Fruit fly (Drosophila melanogaster) ovary, adult (tissue): ENCODE measurements around the gene CHMP2B.

Source experiments
- CG17801 ChIP-seq: fragments of 200-800 bp; optimal IDR thresholded peaks from 2 replicates; lab custom pipeline; 2019; ENCODE audit warnings: missing biosample characterization, mild to moderate bottlenecking, missing genetic modification characterization, moderate library complexity; ENCODE audit not compliant: partially characterized antibody

The CHMP2B gene

dm6 chr3L:5139312-5139711 lies at the start of gene CHMP2B, which contains the start of gene Tcs5:
Gene CHMP2B, plus strand, starts transcription at chr3L:5139619.
Gene Tcs5, minus strand, starts transcription at chr3L:5139395.
- peak; percentile 100 for TF ChIP-seq CG17801 (GFP tag; lab: Kevin White, UChicago)

- peak; percentile 33 for TF ChIP-seq CG17801 (GFP tag; lab: Kevin White, UChicago)
Measured at dm6 chr3L:5096674-5097073, 42.7 kb upstream of the CHMP2B start.

DNA sequence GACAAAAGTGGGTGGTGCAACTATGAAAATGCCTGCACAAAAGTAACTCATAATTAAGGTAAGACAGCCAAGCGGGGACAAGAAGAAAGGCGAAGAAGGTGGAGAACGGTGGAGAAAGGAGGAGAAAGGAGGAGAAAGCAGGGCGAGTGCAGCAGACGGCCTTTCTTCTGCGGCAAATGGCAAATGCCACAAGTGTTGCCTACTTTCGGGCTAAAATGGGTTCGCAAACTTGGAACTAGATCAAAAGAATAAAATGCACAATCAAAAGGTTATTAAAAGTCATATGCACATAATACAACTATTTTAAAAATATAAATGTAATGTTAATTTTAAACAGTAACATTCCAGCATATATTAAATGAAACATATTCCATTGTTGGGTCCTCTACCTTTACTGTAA lies 37.4 kb upstream of the CHMP2B start:
- TF ChIP-seq CG17801 (GFP tag; lab: Kevin White, UChicago): no peak

DNA sequence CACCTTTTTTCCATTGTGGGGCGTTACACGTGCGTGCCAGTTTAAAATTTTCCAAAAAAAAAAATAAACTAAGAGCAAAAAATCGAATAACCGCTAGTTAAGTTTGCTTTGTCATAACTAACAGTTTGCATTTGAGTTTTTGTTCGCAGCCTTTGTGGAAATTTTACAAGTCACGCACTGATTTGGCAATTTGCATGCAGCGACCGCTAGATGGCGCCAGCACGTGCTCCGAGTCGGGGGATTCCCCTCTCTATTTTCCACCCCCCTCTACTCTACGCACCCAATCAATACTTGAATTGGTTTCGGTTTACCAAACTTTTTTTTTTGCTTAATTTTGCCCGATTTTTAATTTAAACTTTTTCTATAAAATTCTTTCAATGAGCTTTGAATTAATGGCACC lies 14.2 kb upstream of the CHMP2B start:
- TF ChIP-seq CG17801 (GFP tag; lab: Kevin White, UChicago): no peak

dm6 chr3L:5127609-5128008 lies 11.8 kb upstream of the CHMP2B start:
- TF ChIP-seq CG17801 (GFP tag; lab: Kevin White, UChicago): no peak

DNA sequence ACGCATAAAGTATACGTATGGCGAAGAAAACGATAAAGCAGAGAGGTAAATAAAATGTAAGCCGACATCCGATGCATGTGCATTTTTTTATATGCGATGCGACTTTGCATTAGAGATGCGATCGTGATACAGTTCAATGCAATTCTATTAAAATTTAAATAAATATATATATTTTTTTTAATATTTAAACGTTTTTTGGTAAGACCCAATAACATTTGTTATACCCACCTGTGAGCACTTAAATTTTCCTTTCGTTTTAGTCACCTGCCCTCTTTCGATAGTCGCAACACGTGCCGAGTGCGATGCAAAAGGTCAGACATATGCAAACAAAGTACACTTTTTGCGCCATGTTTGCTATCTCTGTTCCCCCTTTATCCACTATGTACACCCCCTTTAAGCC lies 11.2 kb upstream of the CHMP2B start:
- TF ChIP-seq CG17801 (GFP tag; lab: Kevin White, UChicago): no peak

DNA sequence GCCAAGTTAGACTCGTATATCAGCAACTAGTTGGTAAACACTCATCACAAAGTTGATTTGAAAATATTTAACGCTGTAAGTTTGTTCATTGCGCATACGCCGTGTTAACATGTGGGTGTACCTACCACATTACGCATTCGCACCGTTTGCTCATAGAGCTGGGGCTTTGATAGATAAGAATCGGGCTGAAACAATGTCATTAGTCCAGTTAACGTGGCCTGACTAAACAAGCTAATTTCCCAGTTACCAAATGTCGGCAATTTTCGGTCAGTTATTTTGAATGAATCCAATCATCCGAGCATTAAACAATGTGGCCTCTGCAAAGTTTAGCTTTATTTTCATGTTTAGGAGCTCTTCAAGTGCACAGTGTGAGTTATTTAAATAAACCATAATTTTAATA lies 10.2 kb upstream of the CHMP2B start, which contains the start of gene CG4597:
TSS of gene CG4597 (plus strand) at position 301 of the 400 bp plus-strand sequence.
- TF ChIP-seq CG17801 (GFP tag; lab: Kevin White, UChicago): no peak

- TF ChIP-seq CG17801 (GFP tag; lab: Kevin White, UChicago): no peak
Measured at dm6 chr3L:5130508-5130907, 8.9 kb upstream of the CHMP2B start.

dm6 chr3L:5131245-5131644 lies 8.2 kb upstream of the CHMP2B start, which contains the start of gene CG15212:
Gene CG15212, plus strand, starts transcription at chr3L:5131545.
- no peak for TF ChIP-seq CG17801 (GFP tag; lab: Kevin White, UChicago)

- no peak for TF ChIP-seq CG17801 (GFP tag; lab: Kevin White, UChicago)
Measured at dm6 chr3L:5132966-5133365, 6.5 kb upstream of the CHMP2B start, which contains the start of gene CG15213. Gene CG15213, minus strand, starts transcription at chr3L:5133220.

- peak; percentile 73 for TF ChIP-seq CG17801 (GFP tag; lab: Kevin White, UChicago)
Measured at dm6 chr3L:5133704-5134430, 5.6 kb upstream of the CHMP2B start, which contains the start of gene Yod1. Gene Yod1, plus strand, starts transcription at chr3L:5133871.

DNA sequence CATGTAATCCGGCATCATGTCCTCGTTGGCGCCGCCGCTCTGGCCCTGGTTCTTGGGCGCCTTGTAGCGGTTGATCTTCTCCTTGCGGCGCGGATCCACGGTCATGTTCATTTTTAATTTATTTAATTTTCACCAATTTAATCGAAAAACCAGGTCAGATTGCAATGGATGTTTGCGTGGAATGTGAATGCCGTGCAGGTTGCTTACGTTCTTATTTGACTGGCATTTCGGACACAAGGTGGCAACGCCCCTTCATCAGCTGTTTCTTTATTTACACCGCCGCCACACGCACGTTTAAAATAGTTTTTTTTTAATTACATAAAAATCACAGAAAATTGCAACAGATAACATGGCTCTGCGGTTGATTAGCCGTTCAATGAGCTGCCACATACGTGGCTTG lies 3.3 kb upstream of the CHMP2B start, which contains the start of the genes CG10674 and CG4611:
TSS of gene CG10674 (minus strand) at position 170 of the 400 bp plus-strand sequence.
TSS of gene CG4611 (plus strand) at position 254 of the 400 bp plus-strand sequence.
- TF ChIP-seq CG17801 (GFP tag; lab: Kevin White, UChicago): no peak

DNA sequence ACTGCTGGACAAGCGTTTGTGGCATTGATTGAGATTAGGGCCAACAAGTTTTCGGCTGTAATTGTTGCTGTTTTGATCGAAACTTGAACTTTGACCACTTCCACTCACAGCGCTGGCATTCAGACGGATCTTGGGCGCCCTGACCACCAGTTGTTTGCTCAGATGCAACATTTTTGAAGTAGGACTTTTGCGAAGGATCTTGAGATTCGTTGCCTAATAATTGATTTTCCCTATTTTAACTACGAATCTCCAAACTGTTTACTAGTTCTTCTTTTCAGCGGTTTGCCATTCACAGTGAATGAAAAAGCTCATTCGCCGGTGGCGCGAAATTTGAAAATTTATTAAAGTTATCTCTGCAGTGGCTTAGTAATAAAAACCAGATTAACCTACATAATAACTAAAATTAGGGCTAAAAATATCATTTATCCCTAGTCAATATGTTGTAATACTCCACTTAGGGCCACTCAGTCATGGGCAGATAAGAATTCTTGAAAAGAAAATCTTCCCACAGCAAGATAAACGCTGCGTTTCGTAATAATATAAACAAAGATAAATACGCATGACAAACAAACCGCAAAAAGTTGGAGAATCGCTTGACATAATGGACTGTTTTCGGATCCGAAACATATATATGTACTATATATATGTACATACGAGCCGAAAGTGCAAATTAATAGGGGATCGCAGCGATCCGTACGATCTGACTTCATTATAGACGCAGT lies 2.1 kb downstream of the CHMP2B start, which contains the start of the genes Dhrs4 and Gdap1:
TSS of gene Dhrs4 (minus strand) at position 267 of the 722 bp plus-strand sequence.
TSS of gene Gdap1 (plus strand) at position 574 of the 722 bp plus-strand sequence.
- peak; percentile 30 for TF ChIP-seq CG17801 (GFP tag; lab: Kevin White, UChicago)

DNA sequence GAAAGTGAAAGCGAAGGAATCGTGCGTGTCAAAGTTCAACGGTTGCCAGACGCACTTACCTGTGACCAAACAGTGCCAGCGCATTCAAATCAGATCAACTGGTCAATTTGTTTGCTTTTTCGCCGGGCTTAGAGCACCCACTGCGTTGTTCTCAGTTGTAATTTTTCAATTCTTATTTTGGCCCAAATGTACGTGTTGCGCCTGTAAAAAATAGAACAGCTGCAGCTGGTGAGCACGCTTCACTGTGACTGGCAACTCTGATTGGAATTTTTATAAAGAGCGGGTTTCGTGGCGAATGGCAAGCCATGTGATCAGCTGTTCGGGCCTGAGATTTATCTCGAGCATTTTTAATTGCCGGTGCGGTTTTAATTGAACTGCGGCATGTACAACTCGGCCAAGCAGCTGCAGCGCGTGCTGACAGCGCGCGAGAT lies 6.4 kb downstream of the CHMP2B start, which contains the start of the genes Fitm and AlaRS-m:
TSS of gene Fitm (minus strand) at position 250 of the 431 bp plus-strand sequence.
TSS of gene AlaRS-m (plus strand) at position 285 of the 431 bp plus-strand sequence.
- TF ChIP-seq CG17801 (GFP tag; lab: Kevin White, UChicago): peak; percentile 35

DNA sequence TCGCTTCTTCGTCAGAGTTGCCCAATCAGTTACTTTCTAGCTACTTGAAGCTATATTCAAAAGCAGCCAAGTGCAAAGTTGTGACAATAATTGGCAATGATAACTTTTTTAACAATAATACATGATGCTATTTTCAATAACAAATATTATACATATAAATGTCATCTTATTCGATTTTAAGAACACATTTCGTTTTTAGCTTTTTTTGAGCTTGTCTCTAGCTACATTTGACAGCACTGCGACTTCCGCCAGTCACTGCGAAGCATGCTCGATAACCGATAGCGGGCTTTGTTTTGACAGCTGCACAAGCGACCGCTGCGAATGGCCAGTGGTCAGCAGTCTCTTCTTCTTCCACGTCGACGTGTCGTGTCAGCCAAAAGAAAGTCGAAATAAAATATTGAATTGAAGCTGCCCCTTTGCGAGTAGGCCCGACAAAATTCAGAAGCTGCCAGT lies 13.0 kb downstream of the CHMP2B start, which contains the start of the genes Gen and Srp54k:
TSS of gene Gen (minus strand) at position 23 of the 453 bp plus-strand sequence.
TSS of gene Srp54k (plus strand) at position 325 of the 453 bp plus-strand sequence.
- no peak for TF ChIP-seq CG17801 (GFP tag; lab: Kevin White, UChicago)
